Fruit fly (Drosophila melanogaster) whole organism, embryonic: ENCODE data around the gene Ptp10D.

Experiments
- C15 ChIP-seq: fragments of 200-800 bp; sonication (Bioruptor generic); IDR thresholded peaks from 3 replicates; pipeline ENCODE4 v1.3.6; 2022; ENCODE audit warnings: missing biosample characterization, missing genetic modification characterization
- CG10147 ChIP-seq: fragments of 200-800 bp; sonication (Bioruptor generic); optimal IDR thresholded peaks from 2 replicates; lab custom pipeline; 2019; ENCODE audit warnings: missing biosample characterization, mild to moderate bottlenecking, missing genetic modification characterization, moderate library complexity
- CG10321 ChIP-seq: fragments of 200-800 bp; sonication (Bioruptor generic); IDR thresholded peaks from 2 replicates; pipeline ENCODE4 v1.3.6; 2022; ENCODE audit warnings: missing biosample characterization, missing genetic modification characterization
- CG10565 ChIP-seq: fragments of 200-800 bp; sonication (Bioruptor generic); optimal IDR thresholded peaks from 3 replicates; lab custom pipeline; 2016; ENCODE audit warnings: missing biosample characterization, mild to moderate bottlenecking, missing genetic modification characterization
- CG11695 ChIP-seq: fragments of 200-800 bp; sonication (Bioruptor generic); IDR thresholded peaks from 3 replicates; pipeline ENCODE4 v1.3.6; 2022; ENCODE audit warnings: missing biosample characterization, missing genetic modification characterization
- CG11723 ChIP-seq: fragments of 200-800 bp; sonication (Bioruptor generic); optimal IDR thresholded peaks from 2 replicates; lab custom pipeline; 2017; ENCODE audit warnings: missing biosample characterization, mild to moderate bottlenecking, missing genetic modification characterization
- CG17328 ChIP-seq: fragments of 200-800 bp; sonication (Bioruptor generic); IDR thresholded peaks from 2 replicates; pipeline ENCODE4 v1.3.6; 2022; ENCODE audit warnings: missing biosample characterization, missing genetic modification characterization
- CG17359 ChIP-seq: fragments of 200-800 bp; sonication (Bioruptor generic); optimal IDR thresholded peaks from 3 replicates; lab custom pipeline; 2018; ENCODE audit warnings: missing biosample characterization, mild to moderate bottlenecking, missing genetic modification characterization, moderate library complexity
- CG17568 ChIP-seq: fragments of 200-800 bp; sonication (Bioruptor generic); optimal IDR thresholded peaks from 2 replicates; lab custom pipeline; 2018; ENCODE audit warnings: missing biosample characterization, mild to moderate bottlenecking, missing genetic modification characterization, moderate library complexity
- CG18262 ChIP-seq: fragments of 200-800 bp; optimal IDR thresholded peaks from 3 replicates; lab custom pipeline; 2019; ENCODE audit warnings: missing biosample characterization, mild to moderate bottlenecking, missing genetic modification characterization, moderate library complexity
- CG2875 ChIP-seq: fragments of 200-800 bp; sonication (Bioruptor generic); optimal IDR thresholded peaks from 2 replicates; lab custom pipeline; 2017; ENCODE audit warnings: missing biosample characterization, mild to moderate bottlenecking, missing genetic modification characterization, missing genetic modification reagents
- CG30403 ChIP-seq: fragments of 200-800 bp; sonication (Bioruptor generic); optimal IDR thresholded peaks from 3 replicates; lab custom pipeline; 2016; ENCODE audit warnings: missing biosample characterization, missing genetic modification characterization
- CG31365 ChIP-seq: fragments of 200-800 bp; sonication (Bioruptor generic); optimal IDR thresholded peaks from 2 replicates; lab custom pipeline; 2018; ENCODE audit warnings: missing biosample characterization, mild to moderate bottlenecking, missing genetic modification characterization
- CG32772 ChIP-seq: fragments of 200-800 bp; sonication (Bioruptor generic); IDR thresholded peaks from 2 replicates; pipeline ENCODE4 v1.3.6; 2022; ENCODE audit warnings: missing biosample characterization, missing genetic modification characterization
- CG34224 ChIP-seq: fragments of 200-800 bp; sonication (Bioruptor generic); IDR thresholded peaks from 3 replicates; pipeline ENCODE4 v1.3.6; 2022; ENCODE audit warnings: missing biosample characterization, missing genetic modification characterization; ENCODE audit not compliant: partially characterized antibody
- CG4404 ChIP-seq: fragments of 200-800 bp; sonication (Bioruptor generic); IDR thresholded peaks from 2 replicates; pipeline ENCODE4 v1.3.6; 2022; ENCODE audit warnings: missing biosample characterization, missing genetic modification characterization
- CG4730 ChIP-seq: fragments of 200-800 bp; sonication (Bioruptor generic); IDR thresholded peaks from 2 replicates; pipeline ENCODE4 v1.3.6; 2022; ENCODE audit warnings: missing biosample characterization, missing genetic modification characterization
- CG6791 ChIP-seq: fragments of 200-800 bp; sonication (Bioruptor generic); IDR thresholded peaks from 3 replicates; pipeline ENCODE4 v1.3.6; 2022; ENCODE audit warnings: missing biosample characterization, missing genetic modification characterization; ENCODE audit not compliant: partially characterized antibody
- CG6854 ChIP-seq: fragments of 200-800 bp; sonication (Bioruptor generic); optimal IDR thresholded peaks from 3 replicates; lab custom pipeline; 2017; ENCODE audit warnings: missing biosample characterization, mild to moderate bottlenecking, missing genetic modification characterization
- CG9932 ChIP-seq: fragments of 200-800 bp; sonication (Bioruptor generic); IDR thresholded peaks from 2 replicates; pipeline ENCODE4 v1.3.6; 2022; ENCODE audit warnings: missing biosample characterization, missing genetic modification characterization
- Doc2 ChIP-seq: fragments of 200-800 bp; sonication (Bioruptor generic); IDR thresholded peaks from 2 replicates; pipeline ENCODE4 v1.3.6; 2022; ENCODE audit warnings: missing biosample characterization, missing genetic modification characterization
- ERR ChIP-seq: fragments of 200-800 bp; sonication (Bioruptor generic); optimal IDR thresholded peaks from 2 replicates; lab custom pipeline; 2016; ENCODE audit warnings: missing biosample characterization, missing genetic modification characterization
- Fer2 ChIP-seq: fragments of 200-800 bp; sonication (Bioruptor generic); optimal IDR thresholded peaks from 2 replicates; lab custom pipeline; 2018; ENCODE audit warnings: missing biosample characterization, mild to moderate bottlenecking, missing genetic modification characterization, moderate library complexity
- Hand ChIP-seq: fragments of 200-800 bp; sonication (Bioruptor generic); optimal IDR thresholded peaks from 2 replicates; lab custom pipeline; 2017; ENCODE audit warnings: mild to moderate bottlenecking, missing biosample characterization, missing genetic modification reagents, missing genetic modification characterization
- Hr3 ChIP-seq: fragments of 200-800 bp; sonication (Bioruptor generic); optimal IDR thresholded peaks from 3 replicates; lab custom pipeline; 2016; ENCODE audit warnings: missing biosample characterization, missing genetic modification characterization
- Hr78 ChIP-seq, 2 experiments: fragments of 200-800 bp in 1 of 2; fragments of >200 bp in 1 of 2; sonication (Bioruptor generic) in 1 of 2; optimal IDR thresholded peaks; 2 replicates each; lab custom pipeline; 2017 to 2019; ENCODE audit warnings: missing biosample characterization in 2 of 2, missing genetic modification characterization in 2 of 2, mild to moderate bottlenecking in 1 of 2, moderate library complexity in 1 of 2
- MESR4 ChIP-seq: fragments of 200-800 bp; sonication (Bioruptor generic); optimal IDR thresholded peaks from 2 replicates; lab custom pipeline; 2018; ENCODE audit warnings: missing biosample characterization, mild to moderate bottlenecking, missing genetic modification characterization, moderate library complexity
- Mrtf ChIP-seq: fragments of 200-800 bp; sonication (Bioruptor generic); IDR thresholded peaks from 3 replicates; pipeline ENCODE4 v1.3.6; 2022; ENCODE audit warnings: missing biosample characterization, missing genetic modification characterization
- Oaz ChIP-seq: fragments of 200-800 bp; sonication (Bioruptor generic); IDR thresholded peaks from 2 replicates; pipeline ENCODE4 v1.3.6; 2022; ENCODE audit warnings: missing biosample characterization, missing genetic modification characterization
- Optix ChIP-seq: fragments of 200-800 bp; sonication (Bioruptor generic); IDR thresholded peaks from 3 replicates; pipeline ENCODE4 v1.3.6; 2022; ENCODE audit warnings: missing biosample characterization, missing genetic modification characterization
- Rx ChIP-seq: fragments of 200-800 bp; sonication (Bioruptor generic); IDR thresholded peaks from 2 replicates; pipeline ENCODE4 v1.3.6; 2022; ENCODE audit warnings: missing biosample characterization, missing genetic modification characterization
- Scr ChIP-seq: fragments of 200-800 bp; sonication (Bioruptor generic); IDR thresholded peaks from 2 replicates; pipeline ENCODE4 v1.3.6; 2022; ENCODE audit warnings: missing biosample characterization, missing genetic modification characterization; ENCODE audit not compliant: partially characterized antibody
- Six4 ChIP-seq: fragments of 200-800 bp; sonication (Bioruptor generic); optimal IDR thresholded peaks from 2 replicates; lab custom pipeline; 2016; ENCODE audit warnings: missing biosample characterization, missing genetic modification characterization
- Vsx1 ChIP-seq: fragments of 200-800 bp; sonication (Bioruptor generic); optimal IDR thresholded peaks from 2 replicates; lab custom pipeline; 2017; ENCODE audit warnings: missing biosample characterization, mild to moderate bottlenecking, missing genetic modification characterization, missing genetic modification reagents
- YL-1 ChIP-seq: fragments of 200-800 bp; sonication (Bioruptor generic); optimal IDR thresholded peaks from 3 replicates; lab custom pipeline; 2017; ENCODE audit warnings: missing biosample characterization, mild to moderate bottlenecking, missing genetic modification characterization
- bbx ChIP-seq: fragments of 200-800 bp; sonication (Bioruptor generic); IDR thresholded peaks from 2 replicates; pipeline ENCODE4 v1.3.6; 2022; ENCODE audit warnings: missing biosample characterization, missing genetic modification characterization; ENCODE audit not compliant: partially characterized antibody
- danr ChIP-seq: fragments of 200-800 bp; sonication (Bioruptor generic); IDR thresholded peaks from 2 replicates; pipeline ENCODE4 v1.3.6; 2022; ENCODE audit warnings: missing biosample characterization, missing genetic modification characterization
- dati ChIP-seq: fragments of 200-800 bp; sonication (Bioruptor generic); IDR thresholded peaks from 2 replicates; pipeline ENCODE4 v1.3.6; 2022; ENCODE audit warnings: missing biosample characterization, missing genetic modification characterization
- dmrt99B ChIP-seq: fragments of 200-800 bp; sonication (Bioruptor generic); optimal IDR thresholded peaks from 2 replicates; lab custom pipeline; 2018; ENCODE audit warnings: missing biosample characterization, mild to moderate bottlenecking, missing genetic modification characterization, moderate library complexity
- gt ChIP-seq: fragments of 200-800 bp; sonication (Bioruptor generic); IDR thresholded peaks from 2 replicates; pipeline ENCODE4 v1.3.6; 2022; ENCODE audit warnings: missing biosample characterization, missing genetic modification characterization
- p53 ChIP-seq: fragments of 200-800 bp; sonication (Bioruptor generic); optimal IDR thresholded peaks from 2 replicates; lab custom pipeline; 2016; ENCODE audit warnings: missing biosample characterization, missing genetic modification characterization
- pzg ChIP-seq: fragments of 200-800 bp; sonication (Bioruptor generic); optimal IDR thresholded peaks from 3 replicates; lab custom pipeline; 2018; ENCODE audit warnings: missing biosample characterization, mild to moderate bottlenecking, missing genetic modification characterization, moderate library complexity
- rib ChIP-seq: fragments of 200-800 bp; sonication (Bioruptor generic); IDR thresholded peaks from 2 replicates; pipeline ENCODE4 v1.3.6; 2022; ENCODE audit warnings: missing biosample characterization, missing genetic modification characterization
- seq ChIP-seq: fragments of 200-800 bp; sonication (Bioruptor generic); IDR thresholded peaks from 2 replicates; pipeline ENCODE4 v1.3.6; 2022; ENCODE audit warnings: missing biosample characterization, missing genetic modification characterization
- sisA ChIP-seq: fragments of 200-800 bp; sonication (Bioruptor generic); IDR thresholded peaks from 2 replicates; pipeline ENCODE4 v1.3.6; 2022; ENCODE audit warnings: missing biosample characterization, missing genetic modification characterization
- sob ChIP-seq: fragments of 200-800 bp; sonication (Bioruptor generic); IDR thresholded peaks from 2 replicates; pipeline ENCODE4 v1.3.6; 2022; ENCODE audit warnings: missing biosample characterization, missing genetic modification characterization
- tap ChIP-seq: fragments of 200-800 bp; optimal IDR thresholded peaks from 3 replicates; lab custom pipeline; 2019; ENCODE audit warnings: missing biosample characterization, mild to moderate bottlenecking, missing genetic modification characterization, moderate library complexity
- wdn ChIP-seq: fragments of 200-800 bp; sonication (Bioruptor generic); IDR thresholded peaks from 2 replicates; pipeline ENCODE4 v1.3.6; 2022; ENCODE audit warnings: missing biosample characterization, missing genetic modification characterization
- z ChIP-seq: fragments of 200-800 bp; sonication (Bioruptor generic); IDR thresholded peaks from 3 replicates; pipeline ENCODE4 v1.3.6; 2022; ENCODE audit warnings: missing biosample characterization, missing genetic modification characterization

Ptp10D gene

dm6 chrX:11714529-11715262 is 92.9 kb downstream of the Ptp10D start (continued):
- TF ChIP-seq Oaz: peak; percentile 65
- TF ChIP-seq rib (GFP tag; lab: Robert Waterston, UW): peak; percentile 68; the same call in 1 of the 2 replicates
- peak; percentile 62 for TF ChIP-seq seq (GFP tag; lab: Robert Waterston, UW)
- 0 out of 2 replicates have a peak, but pooled peaks have one; percentile 18 for TF ChIP-seq gt (GFP tag; lab: Robert Waterston, UW)
- peak; percentile 65 for TF ChIP-seq CG4404 (GFP tag; lab: Robert Waterston, UW)
- TF ChIP-seq MESR4 (GFP tag; lab: Kevin White, UChicago): peak; percentile 37
- peak; percentile 2 for TF ChIP-seq CG17568 (GFP tag; lab: Kevin White, UChicago)
- TF ChIP-seq pzg (GFP tag; lab: Kevin White, UChicago): peak; percentile 17
- TF ChIP-seq Mrtf (GFP tag; lab: Robert Waterston, UW): peak; percentile 66
- TF ChIP-seq CG6854 (GFP tag; lab: Kevin White, UChicago): no peak
- TF ChIP-seq CG6791: peak; percentile 62; the same call in 1 of the 3 replicates
- peak; percentile 55 for TF ChIP-seq CG10321 (GFP tag; lab: Robert Waterston, UW)
- peak; percentile 23 for TF ChIP-seq Vsx1 (GFP tag; lab: Kevin White, UChicago)
- TF ChIP-seq tap: peak; percentile 60
- TF ChIP-seq sob (GFP tag; lab: Robert Waterston, UW): peak; percentile 71
- peak; percentile 43 for TF ChIP-seq Hr3 (GFP tag; lab: Kevin White, UChicago)
- peak; percentile 53 for TF ChIP-seq CG32772 (GFP tag; lab: Robert Waterston, UW)
- peak; percentile 77 for TF ChIP-seq danr
- peak; percentile 59; the same call in 1 of the 2 replicates for TF ChIP-seq wdn (GFP tag; lab: Robert Waterston, UW)
- TF ChIP-seq CG11723 (GFP tag; lab: Kevin White, UChicago): peak; percentile 9
- TF ChIP-seq dmrt99B (tag; lab: Kevin White, UChicago): peak; percentile 73
- peak; percentile 14; the same call in 1 of the 2 replicates for TF ChIP-seq Scr
- TF ChIP-seq CG30403 (GFP tag; lab: Kevin White, UChicago): peak; percentile 46
- peak; percentile 35; the same call in 1 of the 2 replicates for TF ChIP-seq bbx (GFP tag; lab: Robert Waterston, UW)
- TF ChIP-seq CG9932 (GFP tag; lab: Robert Waterston, UW): peak; percentile 69
- peak; percentile 43; the same call in 1 of the 3 replicates for TF ChIP-seq z (GFP tag; lab: Robert Waterston, UW)
- peak; percentile 49; the same call in 1 of the 2 replicates for TF ChIP-seq Rx (GFP tag; lab: Robert Waterston, UW)
- TF ChIP-seq p53 (GFP tag; lab: Kevin White, UChicago): no peak
- TF ChIP-seq CG17328 (GFP tag; lab: Robert Waterston, UW): no peak
- peak; percentile 62; the same call in 2 of the 3 replicates for TF ChIP-seq Optix (GFP tag; lab: Robert Waterston, UW)
- peak; percentile 40 for TF ChIP-seq CG2875 (GFP tag; lab: Kevin White, UChicago)
- peak in 1 of 2 experiments; percentile 16 for TF ChIP-seq Hr78 (GFP tag; optimal IDR thresholded peaks at IDR 0.05; lab: Kevin White, UChicago)
- peak; percentile 75 for TF ChIP-seq CG11695
- TF ChIP-seq C15 (GFP tag; lab: Robert Waterston, UW): no peak
- peak; percentile 29 for TF ChIP-seq Six4 (GFP tag; lab: Kevin White, UChicago)
- TF ChIP-seq CG17359: peak; percentile 67
- TF ChIP-seq dati: 0 out of 2 replicates have a peak, but pooled peaks have one; percentile 15
- TF ChIP-seq ERR (GFP tag; lab: Kevin White, UChicago): no peak
- TF ChIP-seq sisA (GFP tag; lab: Robert Waterston, UW): peak; percentile 73
- no peak for TF ChIP-seq Doc2 (GFP tag; lab: Robert Waterston, UW)
- TF ChIP-seq YL-1 (GFP tag; lab: Kevin White, UChicago): no peak
- peak; percentile 65 for TF ChIP-seq CG4730 (GFP tag; lab: Robert Waterston, UW)
- TF ChIP-seq CG18262 (tag; lab: Kevin White, UChicago): peak; percentile 49
- peak; percentile 55 for TF ChIP-seq CG10147 (GFP tag; lab: Kevin White, UChicago)
- no peak for TF ChIP-seq CG31365
- no peak for TF ChIP-seq Hand (GFP tag; lab: Kevin White, UChicago)
- TF ChIP-seq CG10565 (GFP tag; lab: Kevin White, UChicago): no peak
- TF ChIP-seq CG34224: 0 out of 3 replicates have a peak, but pooled peaks have one; percentile 17
- no peak for TF ChIP-seq Fer2 (tag; lab: Kevin White, UChicago)
